Fruit fly (Drosophila melanogaster) whole organism, embryonic: Measurements from ENCODE around the gene CG9338.

Source experiments
- ATbp ChIP-seq: fragments of 200-800 bp; sonication (Bioruptor generic); optimal IDR thresholded peaks from 2 replicates; lab custom pipeline; 2017; ENCODE audit warnings: missing biosample characterization, mild to moderate bottlenecking, missing genetic modification characterization, missing genetic modification reagents
- Adf1 ChIP-seq: fragments of 200-800 bp; sonication (Bioruptor generic); IDR thresholded peaks from 2 replicates; pipeline ENCODE4 v1.3.6; 2022; ENCODE audit warnings: missing biosample characterization, missing genetic modification characterization
- Atf3 ChIP-seq: fragments of 200-800 bp; sonication (Bioruptor generic); optimal IDR thresholded peaks from 3 replicates; lab custom pipeline; 2016; ENCODE audit warnings: missing biosample characterization, missing genetic modification characterization
- C15 ChIP-seq: fragments of 200-800 bp; sonication (Bioruptor generic); IDR thresholded peaks from 3 replicates; pipeline ENCODE4 v1.3.6; 2022; ENCODE audit warnings: missing biosample characterization, missing genetic modification characterization
- CG1233 ChIP-seq: fragments of 200-800 bp; sonication (Bioruptor generic); optimal IDR thresholded peaks from 4 replicates; lab custom pipeline; 2018; ENCODE audit warnings: missing biosample characterization, mild to moderate bottlenecking, missing genetic modification characterization
- CG13123 ChIP-seq: fragments of 200-800 bp; sonication (Bioruptor generic); optimal IDR thresholded peaks from 2 replicates; lab custom pipeline; 2016; ENCODE audit warnings: missing biosample characterization, missing genetic modification characterization
- CG13624 ChIP-seq: fragments of 200-800 bp; sonication (Bioruptor generic); optimal IDR thresholded peaks from 2 replicates; lab custom pipeline; 2016; ENCODE audit warnings: missing biosample characterization, missing genetic modification characterization
- CG15479 ChIP-seq: fragments of 200-800 bp; sonication (Bioruptor generic); optimal IDR thresholded peaks from 3 replicates; lab custom pipeline; 2019; ENCODE audit warnings: missing biosample characterization, mild to moderate bottlenecking, missing genetic modification characterization, moderate library complexity
- CG1603 ChIP-seq: fragments of 200-800 bp; sonication (Bioruptor generic); optimal IDR thresholded peaks from 2 replicates; lab custom pipeline; 2019; ENCODE audit warnings: missing biosample characterization, mild to moderate bottlenecking, missing genetic modification characterization, moderate library complexity
- CG17829 ChIP-seq: fragments of 200-800 bp; optimal IDR thresholded peaks from 2 replicates; lab custom pipeline; 2019; ENCODE audit warnings: missing biosample characterization, mild to moderate bottlenecking, missing genetic modification characterization, moderate library complexity
- CG17912 ChIP-seq: fragments of 200-800 bp; sonication (Bioruptor generic); optimal IDR thresholded peaks from 2 replicates; lab custom pipeline; 2018; ENCODE audit warnings: missing biosample characterization, mild to moderate bottlenecking, missing genetic modification characterization
- CG2120 ChIP-seq: fragments of 200-800 bp; sonication (Bioruptor generic); optimal IDR thresholded peaks from 3 replicates; lab custom pipeline; 2016; ENCODE audit warnings: missing biosample characterization, missing genetic modification characterization
- CG31388 ChIP-seq: fragments of 200-800 bp; sonication (Bioruptor generic); optimal IDR thresholded peaks from 2 replicates; lab custom pipeline; 2016; ENCODE audit warnings: missing biosample characterization, missing genetic modification characterization
- CG5953 ChIP-seq: fragments of 200-800 bp; sonication (Bioruptor generic); IDR thresholded peaks from 2 replicates; pipeline ENCODE4 v1.3.6; 2022; ENCODE audit warnings: missing biosample characterization, missing genetic modification characterization
- CG7987 ChIP-seq: fragments of 200-800 bp; sonication (Bioruptor generic); optimal IDR thresholded peaks from 2 replicates; lab custom pipeline; 2018; ENCODE audit warnings: missing biosample characterization, mild to moderate bottlenecking, missing genetic modification characterization, moderate library complexity
- CG8290 ChIP-seq, 3 experiments: fragments of 200-800 bp; sonication (Bioruptor generic); optimal IDR thresholded peaks; 2 replicates each; lab custom pipeline; 2016 to 2019; ENCODE audit warnings: missing biosample characterization in 3 of 3, missing genetic modification characterization in 3 of 3, mild to moderate bottlenecking in 2 of 3, moderate library complexity in 1 of 3
- CG8924 ChIP-seq: fragments of 200-800 bp; optimal IDR thresholded peaks from 3 replicates; lab custom pipeline; 2019; ENCODE audit warnings: missing biosample characterization, mild to moderate bottlenecking, missing genetic modification characterization, moderate library complexity
- CG9437 ChIP-seq: fragments of 200-800 bp; sonication (Bioruptor generic); optimal IDR thresholded peaks from 2 replicates; lab custom pipeline; 2018; ENCODE audit warnings: missing biosample characterization, mild to moderate bottlenecking, missing genetic modification characterization
- CG9876 ChIP-seq: fragments of 200-800 bp; sonication (Bioruptor generic); optimal IDR thresholded peaks from 2 replicates; lab custom pipeline; 2016; ENCODE audit warnings: missing biosample characterization, missing genetic modification characterization
- Camta ChIP-seq: fragments of 200-800 bp; sonication (Bioruptor generic); optimal IDR thresholded peaks from 2 replicates; lab custom pipeline; 2016; ENCODE audit warnings: missing biosample characterization, missing genetic modification characterization
- Dp ChIP-seq: fragments of 200-800 bp; sonication (Bioruptor generic); optimal IDR thresholded peaks from 2 replicates; lab custom pipeline; 2018; ENCODE audit warnings: missing biosample characterization, mild to moderate bottlenecking, missing genetic modification characterization, moderate library complexity
- Dref ChIP-seq: fragments of 200-800 bp; sonication (Bioruptor generic); IDR thresholded peaks from 2 replicates; pipeline ENCODE4 v1.3.6; 2022; ENCODE audit warnings: missing biosample characterization, missing genetic modification characterization
- GATAe ChIP-seq: fragments of 200-800 bp; sonication (Bioruptor generic); conservative IDR thresholded peaks from 2 replicates; pipeline ENCODE4 v1.3.6; 2022; ENCODE audit warnings: missing biosample characterization, missing genetic modification characterization
- HLHmδ ChIP-seq: fragments of 200-800 bp; sonication (Bioruptor generic); optimal IDR thresholded peaks from 2 replicates; lab custom pipeline; 2018; ENCODE audit warnings: missing biosample characterization, mild to moderate bottlenecking, missing genetic modification characterization, moderate library complexity
- Jarid2 ChIP-seq: fragments of 200-800 bp; sonication (Bioruptor generic); optimal IDR thresholded peaks from 3 replicates; lab custom pipeline; 2017; ENCODE audit warnings: mild to moderate bottlenecking, missing biosample characterization, missing genetic modification reagents, missing genetic modification characterization
- Oli ChIP-seq: fragments of 200-800 bp; sonication (Bioruptor generic); optimal IDR thresholded peaks from 2 replicates; lab custom pipeline; 2018; ENCODE audit warnings: missing biosample characterization, mild to moderate bottlenecking, missing genetic modification characterization, moderate library complexity
- Sox100B ChIP-seq: fragments of 200-800 bp; sonication (Bioruptor generic); optimal IDR thresholded peaks from 3 replicates; lab custom pipeline; 2018; ENCODE audit warnings: missing biosample characterization, mild to moderate bottlenecking, missing genetic modification characterization
- Sry-β ChIP-seq: fragments of 200-800 bp; sonication (Bioruptor generic); optimal IDR thresholded peaks from 2 replicates; lab custom pipeline; 2018; ENCODE audit warnings: missing biosample characterization, mild to moderate bottlenecking, missing genetic modification characterization, moderate library complexity
- Trl ChIP-seq, 3 experiments: fragments of >200 bp in 2 of 3; fragments of 200-800 bp in 1 of 3; sonication (Bioruptor generic) in 1 of 3; optimal IDR thresholded peaks; 2 replicates in 1 of 3; 3 replicates in 2 of 3; lab custom pipeline; 2016 to 2017; ENCODE audit warnings: missing biosample characterization in 1 of 3, missing genetic modification characterization in 1 of 3
- bbx ChIP-seq: fragments of 200-800 bp; sonication (Bioruptor generic); IDR thresholded peaks from 2 replicates; pipeline ENCODE4 v1.3.6; 2022; ENCODE audit warnings: missing biosample characterization, missing genetic modification characterization; ENCODE audit not compliant: partially characterized antibody
- caup ChIP-seq: fragments of 200-800 bp; sonication (Bioruptor generic); optimal IDR thresholded peaks from 3 replicates; lab custom pipeline; 2017; ENCODE audit warnings: missing biosample characterization, mild to moderate bottlenecking, missing genetic modification characterization, moderate library complexity; ENCODE audit not compliant: severe bottlenecking
- corto ChIP-seq: fragments of 200-800 bp; sonication (Bioruptor generic); optimal IDR thresholded peaks from 2 replicates; lab custom pipeline; 2016; ENCODE audit warnings: missing biosample characterization, mild to moderate bottlenecking, missing genetic modification characterization, moderate library complexity
- gce ChIP-seq: fragments of 200-800 bp; sonication (Bioruptor generic); IDR thresholded peaks from 3 replicates; pipeline ENCODE4 v1.3.6; 2022; ENCODE audit warnings: missing biosample characterization, missing genetic modification characterization
- kah ChIP-seq: fragments of 200-800 bp; sonication (Bioruptor generic); optimal IDR thresholded peaks from 2 replicates; lab custom pipeline; 2018; ENCODE audit warnings: missing biosample characterization, mild to moderate bottlenecking, missing genetic modification characterization
- kay ChIP-seq: fragments of 200-800 bp; sonication (Bioruptor generic); optimal IDR thresholded peaks from 2 replicates; lab custom pipeline; 2016; ENCODE audit warnings: missing biosample characterization, missing genetic modification characterization
- lola ChIP-seq, 3 experiments: fragments of >200 bp in 2 of 3; fragments of 200-800 bp in 1 of 3; sonication (Bioruptor generic) in 1 of 3; optimal IDR thresholded peaks; 2 replicates each; lab custom pipeline; 2017 to 2019; ENCODE audit warnings: missing biosample characterization in 3 of 3, missing genetic modification characterization in 3 of 3, mild to moderate bottlenecking in 1 of 3, moderate library complexity in 1 of 3
- lov ChIP-seq, 2 experiments: fragments of 200-800 bp in 1 of 2; fragments of >200 bp in 1 of 2; sonication (Bioruptor generic) in 1 of 2; IDR thresholded peaks in 1 of 2; optimal IDR thresholded peaks in 1 of 2; 2 replicates in 1 of 2; 3 replicates in 1 of 2; pipeline versions ENCODE4 v1.3.6 to Lab custom; 2017 to 2022; ENCODE audit warnings: missing biosample characterization in 1 of 2, missing genetic modification characterization in 1 of 2
- nmo ChIP-seq: fragments of 200-800 bp; sonication (Bioruptor generic); optimal IDR thresholded peaks from 2 replicates; lab custom pipeline; 2018; ENCODE audit warnings: missing biosample characterization, mild to moderate bottlenecking, missing genetic modification characterization, moderate library complexity
- pros ChIP-seq: fragments of 200-800 bp; sonication (Bioruptor generic); optimal IDR thresholded peaks from 3 replicates; lab custom pipeline; 2019; ENCODE audit warnings: missing biosample characterization, mild to moderate bottlenecking, missing genetic modification characterization, moderate library complexity
- pum ChIP-seq: fragments of 200-800 bp; sonication (Bioruptor generic); optimal IDR thresholded peaks from 2 replicates; lab custom pipeline; 2016; ENCODE audit warnings: missing biosample characterization, missing genetic modification characterization
- sc ChIP-seq, 3 experiments: fragments of >200 bp in 2 of 3; fragments of 200-800 bp in 1 of 3; sonication (Bioruptor generic) in 1 of 3; optimal IDR thresholded peaks; 2 replicates in 2 of 3; 3 replicates in 1 of 3; lab custom pipeline; 2017; ENCODE audit warnings: mild to moderate bottlenecking in 1 of 3, missing biosample characterization in 1 of 3, missing genetic modification characterization in 1 of 3, missing genetic modification reagents in 1 of 3
- sug ChIP-seq: fragments of 200-800 bp; optimal IDR thresholded peaks from 2 replicates; lab custom pipeline; 2019; ENCODE audit warnings: missing biosample characterization, mild to moderate bottlenecking, missing genetic modification characterization, moderate library complexity
- tgo ChIP-seq: fragments of 200-800 bp; sonication (Bioruptor generic); IDR thresholded peaks from 3 replicates; pipeline ENCODE4 v1.3.6; 2022; ENCODE audit warnings: missing biosample characterization, missing genetic modification characterization
- tna ChIP-seq: fragments of 200-800 bp; sonication (Bioruptor generic); IDR thresholded peaks from 2 replicates; pipeline ENCODE4 v1.3.6; 2022; ENCODE audit warnings: missing biosample characterization, missing genetic modification characterization; ENCODE audit not compliant: partially characterized antibody
- twi ChIP-seq: fragments of 200-800 bp; optimal IDR thresholded peaks from 2 replicates; lab custom pipeline; 2019; ENCODE audit warnings: missing biosample characterization, mild to moderate bottlenecking, missing genetic modification characterization, moderate library complexity
- unpg ChIP-seq: fragments of 200-800 bp; sonication (Bioruptor generic); optimal IDR thresholded peaks from 3 replicates; lab custom pipeline; 2018; ENCODE audit warnings: missing biosample characterization, mild to moderate bottlenecking, missing genetic modification characterization, moderate library complexity

Gene CG9338

dm6 chr2L:20889857-20890606, 25.0 kb downstream of the CG9338 start (continued):
- TF ChIP-seq CG17829 (tag; lab: Kevin White, UChicago): no peak
- TF ChIP-seq Oli: peak; percentile 62
- TF ChIP-seq CG15479 (GFP tag; lab: Kevin White, UChicago): no peak
- no peak for TF ChIP-seq bbx
- peak; percentile 34 for TF ChIP-seq unpg (GFP tag; lab: Kevin White, UChicago)
- TF ChIP-seq Camta (GFP tag; lab: Kevin White, UChicago): peak; percentile 25
- TF ChIP-seq kay (GFP tag; lab: Kevin White, UChicago): no peak
- peak; percentile 68 to 78 for TF ChIP-seq Trl (optimal IDR thresholded peaks at IDR 0.05; lab: Kevin White, UChicago)
- no peak for TF ChIP-seq Trl (GFP tag; optimal IDR thresholded peaks at IDR 0.05; lab: Kevin White, UChicago)
- no peak for TF ChIP-seq CG8290 (GFP tag; optimal IDR thresholded peaks at IDR 0.05; lab: Kevin White, UChicago)
- TF ChIP-seq CG8290 (tag; optimal IDR thresholded peaks at IDR 0.05; lab: Kevin White, UChicago): peak in 1 of 2 experiments; percentile 11
- TF ChIP-seq lola (GFP tag; optimal IDR thresholded peaks at IDR 0.05; lab: Kevin White, UChicago): peak in 1 of 3 experiments; percentile 38
- TF ChIP-seq corto (GFP tag; lab: Kevin White, UChicago): no peak
- no peak for TF ChIP-seq Dp (GFP tag; lab: Kevin White, UChicago)
- TF ChIP-seq twi (tag; lab: Kevin White, UChicago): no peak
- no peak; the same call in 2 of the 3 replicates for TF ChIP-seq tgo (GFP tag; lab: Robert Waterston, UW)
- peak; percentile 22 for TF ChIP-seq CG13624 (GFP tag; lab: Kevin White, UChicago)
- TF ChIP-seq Sox100B (GFP tag; lab: Kevin White, UChicago): peak; percentile 58
- no peak for TF ChIP-seq Adf1 (GFP tag; lab: Robert Waterston, UW)
- peak; percentile 44 for TF ChIP-seq ATbp
- peak; percentile 10; the same call in 1 of the 3 replicates for TF ChIP-seq gce (GFP tag; lab: Robert Waterston, UW)
- TF ChIP-seq Atf3 (GFP tag; lab: Kevin White, UChicago): peak; percentile 4
- TF ChIP-seq tna (GFP tag; lab: Robert Waterston, UW): no peak
- no peak for TF ChIP-seq pros (GFP tag; lab: Kevin White, UChicago)
- no peak for TF ChIP-seq CG13123 (GFP tag; lab: Kevin White, UChicago)
- TF ChIP-seq CG9876 (GFP tag; lab: Kevin White, UChicago): no peak
- TF ChIP-seq Sry-β (GFP tag; lab: Kevin White, UChicago): peak; percentile 21
- TF ChIP-seq CG1233 (GFP tag; lab: Kevin White, UChicago): no peak
- TF ChIP-seq pum (GFP tag; lab: Kevin White, UChicago): peak; percentile 18
- TF ChIP-seq GATAe: no peak
- peak; percentile 5 for TF ChIP-seq caup (GFP tag; lab: Kevin White, UChicago)
- peak; percentile 38 for TF ChIP-seq sug (tag; lab: Kevin White, UChicago)
- peak; percentile 34 for TF ChIP-seq CG9437
- TF ChIP-seq sc (optimal IDR thresholded peaks at IDR 0.05; lab: Kevin White, UChicago): no peak
- peak; percentile 16 for TF ChIP-seq sc (GFP tag; optimal IDR thresholded peaks at IDR 0.05; lab: Kevin White, UChicago)
- peak; percentile 4 for TF ChIP-seq CG2120
- TF ChIP-seq kah: peak; percentile 51
- TF ChIP-seq CG31388: no peak
- peak; percentile 67 for TF ChIP-seq CG1603 (tag; lab: Kevin White, UChicago)
- TF ChIP-seq CG8924 (tag; lab: Kevin White, UChicago): peak; percentile 8
- no peak for TF ChIP-seq lov (optimal IDR thresholded peaks at IDR 0.05; lab: Kevin White, UChicago)
- no peak for TF ChIP-seq lov (GFP tag; IDR thresholded peaks at IDR 0.05; lab: Robert Waterston, UW)
- peak; percentile 44 for TF ChIP-seq CG7987
- no peak for TF ChIP-seq CG17912 (GFP tag; lab: Kevin White, UChicago)
- TF ChIP-seq nmo: peak; percentile 42
- TF ChIP-seq C15 (GFP tag; lab: Robert Waterston, UW): no peak
- TF ChIP-seq HLHmδ: peak; percentile 52
- no peak for TF ChIP-seq Dref (GFP tag; lab: Robert Waterston, UW)
- TF ChIP-seq Jarid2: peak; percentile 84
- no peak for TF ChIP-seq CG5953 (GFP tag; lab: Robert Waterston, UW)
